Worm (Caenorhabditis elegans): ENCODE results near the gene perm-1.

- no peak for TF ChIP-seq ztf-23 (GFP tag; IDR thresholded peaks at IDR 0.05)
- no peak for TF ChIP-seq klf-2 (GFP tag; conservative IDR thresholded peaks at IDR 0.05)
- no peak for TF ChIP-seq cog-1 (tag; optimal IDR thresholded peaks at IDR 0.05)
- TF ChIP-seq tab-1 (GFP tag; IDR thresholded peaks at IDR 0.05): no peak
- TF ChIP-seq T22C8.4 (GFP tag; IDR thresholded peaks at IDR 0.05): no peak
- no peak for TF ChIP-seq flt-1 (GFP tag; IDR thresholded peaks at IDR 0.05)
Measured at ce11 chrII:7895190-7895589, 14.6 kb downstream of the perm-1 start.
